Worm (Caenorhabditis elegans) whole organism, L3 larva: Measurements from ENCODE around the gene F46C5.9.

ENCODE experiments used
- ceh-82 ChIP-seq: fragments of 150-350 bp; optimal IDR thresholded peaks from 2 replicates; lab custom pipeline; 2014; ENCODE audit warnings: missing biosample characterization, missing genetic modification characterization
- egl-27 ChIP-seq: sonication (generic microtip); optimal IDR thresholded peaks from 4 replicates; lab custom pipeline; 2017; ENCODE audit warnings: missing biosample characterization, missing genetic modification reagents, missing genetic modification characterization
- fos-1 ChIP-seq: fragments of 150-350 bp; optimal IDR thresholded peaks from 2 replicates; lab custom pipeline; 2014; ENCODE audit warnings: missing biosample characterization, missing genetic modification characterization
- jun-1 ChIP-seq: fragments of 150-350 bp; optimal IDR thresholded peaks from 2 replicates; lab custom pipeline; 2014; ENCODE audit warnings: missing biosample characterization, missing genetic modification reagents, missing genetic modification characterization
- nhr-12 ChIP-seq: fragments of 150-350 bp; optimal IDR thresholded peaks from 2 replicates; lab custom pipeline; 2014; ENCODE audit warnings: missing biosample characterization, missing genetic modification characterization
- nhr-77 ChIP-seq: fragments of 150-350 bp; optimal IDR thresholded peaks from 2 replicates; lab custom pipeline; 2014; ENCODE audit warnings: missing biosample characterization, missing genetic modification characterization
- unc-62 ChIP-seq: fragments of 150-350 bp; sonication (generic microtip); optimal IDR thresholded peaks from 4 replicates; lab custom pipeline; 2014; ENCODE audit warnings: missing biosample characterization, missing genetic modification reagents, missing genetic modification characterization
- zag-1 ChIP-seq: fragments of 150-350 bp; optimal IDR thresholded peaks from 2 replicates; lab custom pipeline; 2014; ENCODE audit warnings: missing biosample characterization, missing genetic modification characterization
- ztf-11 ChIP-seq: fragments of 150-350 bp; optimal IDR thresholded peaks from 2 replicates; lab custom pipeline; 2014; ENCODE audit warnings: missing biosample characterization, missing genetic modification characterization

ce11 chrII:8799725-8800124 lies 10.8 kb downstream of the F46C5.9 start:
- TF ChIP-seq egl-27 (tag; lab: Kevin White, UChicago) = no peak
- TF ChIP-seq fos-1 = no peak
- TF ChIP-seq unc-62 = peak; percentile 86
- TF ChIP-seq zag-1 (tag; lab: Kevin White, UChicago) = no peak
- TF ChIP-seq ztf-11 = no peak
- no peak for TF ChIP-seq ceh-82 (tag; lab: Kevin White, UChicago)
- TF ChIP-seq nhr-77 (tag; lab: Kevin White, UChicago) = no peak
- TF ChIP-seq nhr-12 (tag; lab: Kevin White, UChicago) = no peak
- no peak for TF ChIP-seq jun-1 (tag; lab: Kevin White, UChicago)
